Worm (Caenorhabditis elegans) whole organism, young adult: ENCODE data around the gene istr-1.
A peak's percentile ranks its signal among the peaks of the same experiment; 100 is the strongest.

Experiments
- C06A6.2 ChIP-seq: fragments of 200-800 bp; sonication (Bioruptor generic); conservative IDR thresholded peaks from 2 replicates; pipeline ENCODE4 v1.3.6; 2022; ENCODE audit warnings: missing genetic modification characterization, missing compliant biosample characterization
- D2030.7 ChIP-seq: fragments of 200-800 bp; sonication (Bioruptor generic); IDR thresholded peaks from 2 replicates; pipeline ENCODE4 v1.3.6; 2022; ENCODE audit warnings: missing genetic modification reagents, missing genetic modification characterization, missing compliant biosample characterization
- F22D6.2 ChIP-seq: sonication (generic microtip); optimal IDR thresholded peaks from 2 replicates; lab custom pipeline; 2016; ENCODE audit warnings: mild to moderate bottlenecking, missing genetic modification characterization, missing compliant biosample characterization
- F23B12.7 ChIP-seq: sonication (generic microtip); optimal IDR thresholded peaks from 2 replicates; lab custom pipeline; 2017; ENCODE audit warnings: missing genetic modification characterization, mild to moderate bottlenecking, missing compliant biosample characterization, antibody characterized with exemption, moderate library complexity; ENCODE audit not compliant: insufficient read depth
- F39B2.1 ChIP-seq: fragments of 200-800 bp; sonication (Bioruptor generic); IDR thresholded peaks from 2 replicates; pipeline ENCODE4 v1.3.6; 2022; ENCODE audit warnings: missing genetic modification reagents, missing genetic modification characterization, missing compliant biosample characterization
- T07F8.4 ChIP-seq: sonication (generic microtip); optimal IDR thresholded peaks from 2 replicates; lab custom pipeline; 2016; ENCODE audit warnings: mild to moderate bottlenecking, missing genetic modification characterization, moderate library complexity, missing compliant biosample characterization
- Y53F4B.3 ChIP-seq: fragments of 200-800 bp; sonication (Bioruptor generic); IDR thresholded peaks from 2 replicates; pipeline ENCODE4 v1.3.6; 2022; ENCODE audit warnings: missing genetic modification reagents, missing genetic modification characterization, missing compliant biosample characterization
- Y53G8AR.9 ChIP-seq: fragments of 200-800 bp; sonication (Bioruptor generic); conservative IDR thresholded peaks from 2 replicates; pipeline ENCODE4 v1.3.6; 2022; ENCODE audit warnings: missing genetic modification reagents, missing genetic modification characterization, missing compliant biosample characterization
- Y56A3A.18 ChIP-seq: fragments of 200-800 bp; sonication (Bioruptor generic); IDR thresholded peaks from 2 replicates; pipeline ENCODE4 v1.3.6; 2022; ENCODE audit warnings: missing genetic modification reagents, missing genetic modification characterization, missing compliant biosample characterization
- Y67H2A.10 ChIP-seq: fragments of 200-800 bp; sonication (Bioruptor generic); conservative IDR thresholded peaks from 2 replicates; pipeline ENCODE4 v1.3.6; 2022; ENCODE audit warnings: missing genetic modification reagents, missing genetic modification characterization, missing compliant biosample characterization
- attf-5 ChIP-seq: fragments of 200-800 bp; sonication (Bioruptor generic); optimal IDR thresholded peaks from 2 replicates; lab custom pipeline; 2018; ENCODE audit warnings: mild to moderate bottlenecking, missing genetic modification characterization, missing compliant biosample characterization
- cebp-1 ChIP-seq, 2 experiments: fragments of 200-800 bp in 1 of 2; sonication (Bioruptor generic) in 1 of 2; sonication (generic microtip) in 1 of 2; IDR thresholded peaks in 1 of 2; optimal IDR thresholded peaks in 1 of 2; 2 replicates each; pipeline versions ENCODE4 v1.3.6 to Lab custom; 2017 to 2022; ENCODE audit warnings: missing compliant biosample characterization in 2 of 2, missing genetic modification characterization in 2 of 2, mild to moderate bottlenecking in 1 of 2, missing genetic modification reagents in 1 of 2, moderate library complexity in 1 of 2
- chd-7 ChIP-seq: sonication (generic microtip); optimal IDR thresholded peaks from 2 replicates; lab custom pipeline; 2016; ENCODE audit warnings: mild to moderate bottlenecking, missing genetic modification characterization, moderate library complexity, missing compliant biosample characterization
- die-1 ChIP-seq: sonication (generic microtip); optimal IDR thresholded peaks from 2 replicates; lab custom pipeline; 2016; ENCODE audit warnings: missing genotype, mild to moderate bottlenecking, missing genetic modification characterization, missing compliant biosample characterization
- egl-18 ChIP-seq: fragments of 200-800 bp; sonication (Bioruptor generic); IDR thresholded peaks from 2 replicates; pipeline ENCODE4 v1.3.6; 2022; ENCODE audit warnings: missing genetic modification reagents, missing genetic modification characterization, missing compliant biosample characterization
- ekl-4 ChIP-seq: fragments of 200-800 bp; sonication (Bioruptor generic); IDR thresholded peaks from 2 replicates; pipeline ENCODE4 v1.3.6; 2022; ENCODE audit warnings: missing genetic modification reagents, missing genetic modification characterization, missing compliant biosample characterization
- fkh-3 ChIP-seq: sonication (generic microtip); optimal IDR thresholded peaks from 2 replicates; lab custom pipeline; 2016; ENCODE audit warnings: mild to moderate bottlenecking, missing genetic modification characterization, missing compliant biosample characterization
- hmg-1.2 ChIP-seq: fragments of 200-800 bp; sonication (Bioruptor generic); IDR thresholded peaks from 2 replicates; pipeline ENCODE4 v1.3.6; 2022; ENCODE audit warnings: missing genetic modification reagents, missing genetic modification characterization, missing compliant biosample characterization
- hmg-20 ChIP-seq: fragments of 200-800 bp; sonication (Bioruptor generic); IDR thresholded peaks from 2 replicates; pipeline ENCODE4 v1.3.6; 2022; ENCODE audit warnings: missing genetic modification reagents, missing genetic modification characterization, missing compliant biosample characterization
- hsf-1 ChIP-seq: fragments of 200-800 bp; sonication (Bioruptor generic); IDR thresholded peaks from 2 replicates; pipeline ENCODE4 v1.3.6; 2022; ENCODE audit warnings: missing genetic modification reagents, missing genetic modification characterization, missing compliant biosample characterization
- lsy-27 ChIP-seq: sonication (generic microtip); optimal IDR thresholded peaks from 2 replicates; lab custom pipeline; 2017; ENCODE audit warnings: missing genetic modification characterization, mild to moderate bottlenecking, missing compliant biosample characterization, antibody characterized with exemption, missing genotype, borderline replicate concordance; ENCODE audit not compliant: insufficient read depth
- madf-10 ChIP-seq: sonication (generic microtip); optimal IDR thresholded peaks from 2 replicates; lab custom pipeline; 2016; ENCODE audit warnings: mild to moderate bottlenecking, missing genetic modification characterization, missing compliant biosample characterization
- madf-8 ChIP-seq: fragments of 200-800 bp; sonication (Bioruptor generic); conservative IDR thresholded peaks from 2 replicates; pipeline ENCODE4 v1.3.6; 2022; ENCODE audit warnings: missing genetic modification reagents, missing genetic modification characterization, missing compliant biosample characterization
- nhr-80 ChIP-seq: sonication (generic microtip); optimal IDR thresholded peaks from 2 replicates; lab custom pipeline; 2016; ENCODE audit warnings: missing genetic modification characterization, missing compliant biosample characterization
- pbrm-1 ChIP-seq: fragments of 200-800 bp; sonication (Bioruptor generic); IDR thresholded peaks from 2 replicates; pipeline ENCODE4 v1.3.6; 2022; ENCODE audit warnings: missing genetic modification reagents, missing genetic modification characterization, missing compliant biosample characterization
- rec-8 ChIP-seq, 2 experiments: sonication (generic microtip); optimal IDR thresholded peaks; 2 replicates each; lab custom pipeline; 2016; ENCODE audit warnings: mild to moderate bottlenecking in 2 of 2, missing genetic modification characterization in 2 of 2, missing genetic modification reagents in 2 of 2, missing genotype in 2 of 2, missing biosample characterization in 1 of 2, missing compliant biosample characterization in 1 of 2, moderate library complexity in 1 of 2
- tbp1 ChIP-seq: fragments of 200-800 bp; sonication (Bioruptor generic); optimal IDR thresholded peaks from 2 replicates; lab custom pipeline; 2018; ENCODE audit warnings: mild to moderate bottlenecking, missing genetic modification characterization, missing compliant biosample characterization
- tlf-1 ChIP-seq: fragments of 200-800 bp; sonication (Bioruptor generic); optimal IDR thresholded peaks from 2 replicates; lab custom pipeline; 2018; ENCODE audit warnings: mild to moderate bottlenecking, missing genetic modification characterization, missing compliant biosample characterization
- unc-130 ChIP-seq: sonication (generic microtip); optimal IDR thresholded peaks from 2 replicates; lab custom pipeline; 2016; ENCODE audit warnings: missing genetic modification reagents, missing genetic modification characterization, missing compliant biosample characterization
- unc-62 ChIP-seq: fragments of 150-350 bp; optimal IDR thresholded peaks from 2 replicates; lab custom pipeline; 2014; ENCODE audit warnings: missing biosample characterization, missing genetic modification reagents, missing genetic modification characterization
- xnd-1 ChIP-seq: sonication (generic microtip); optimal IDR thresholded peaks from 2 replicates; lab custom pipeline; 2016; ENCODE audit warnings: missing genotype, missing genetic modification reagents, missing genetic modification characterization, missing compliant biosample characterization
- ztf-22 ChIP-seq: fragments of 200-800 bp; sonication (Bioruptor generic); optimal IDR thresholded peaks from 2 replicates; lab custom pipeline; 2018; ENCODE audit warnings: mild to moderate bottlenecking, missing genetic modification characterization, moderate library complexity, missing compliant biosample characterization
- ztf-25 ChIP-seq: fragments of 200-800 bp; sonication (Bioruptor generic); IDR thresholded peaks from 2 replicates; pipeline ENCODE4 v1.3.6; 2022; ENCODE audit warnings: missing genetic modification reagents, missing genetic modification characterization, missing compliant biosample characterization

The istr-1 gene

DNA sequence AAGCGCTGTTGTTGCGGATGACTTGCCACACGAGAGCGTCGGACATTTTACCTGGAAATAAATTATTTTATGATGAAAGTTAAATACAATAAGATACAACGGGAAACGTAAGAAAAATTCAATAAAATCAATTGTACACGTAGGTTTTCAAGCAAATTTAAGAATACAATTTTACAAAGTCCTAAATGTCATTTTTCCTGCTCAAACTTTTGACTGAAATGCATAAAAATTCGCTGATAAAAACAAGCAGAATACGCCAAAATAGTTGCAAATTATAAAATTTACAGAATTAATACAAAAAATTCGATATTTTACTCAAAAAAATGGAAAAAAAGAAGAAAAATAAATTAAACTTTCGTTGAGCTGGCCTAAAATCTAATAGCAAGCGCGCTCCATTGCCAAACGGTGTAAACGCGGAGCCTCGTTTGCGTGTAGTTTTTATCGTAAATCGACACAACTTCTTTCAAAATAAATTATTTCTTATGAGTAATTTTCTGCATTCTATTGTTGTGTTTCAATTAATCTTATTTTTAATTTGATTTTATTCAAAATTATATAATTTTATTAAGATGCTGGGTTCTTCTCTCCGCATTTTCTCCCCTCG, 30.5 kb downstream of the istr-1 start, which contains the start of the genes rpl-28 and mrpl-49 (continued):
- TF ChIP-seq tbp1 (GFP tag; lab: Kevin White, UChicago) (peak; percentile 58), cebp-1 (GFP tag; IDR thresholded peaks at IDR 0.05; lab: Robert Waterston, UW) (no peak), cebp-1 (tag; optimal IDR thresholded peaks at IDR 0.05; lab: Kevin White, UChicago) (peak; percentile 68), C06A6.2 (no peak), xnd-1 (no peak), egl-18 (no peak), Y56A3A.18 (no peak), chd-7 (tag; lab: Kevin White, UChicago) (no peak), hmg-20 (GFP tag; lab: Robert Waterston, UW) (no peak), pbrm-1 (GFP tag; lab: Robert Waterston, UW) (no peak), madf-8 (0 out of 2 replicates have a peak, but pooled peaks have one; percentile 4), Y67H2A.10 (no peak), attf-5 (GFP tag; lab: Kevin White, UChicago) (peak; percentile 95), tlf-1 (GFP tag; lab: Kevin White, UChicago) (no peak), unc-130 (GFP tag; lab: Kevin White, UChicago) (no peak), hsf-1 (GFP tag; lab: Robert Waterston, UW) (no peak), Y53F4B.3 (GFP tag; lab: Robert Waterston, UW) (no peak), rec-8 (tag; optimal IDR thresholded peaks at IDR 0.05; lab: Kevin White, UChicago) (no peak), D2030.7 (peak; percentile 42; the same call in 1 of the 2 replicates), unc-62 (GFP tag; lab: Kevin White, UChicago) (no peak), ekl-4 (GFP tag; lab: Robert Waterston, UW) (0 out of 2 replicates have a peak, but pooled peaks have one; percentile 34), madf-10 (no peak), ztf-22 (no peak), die-1 (tag; lab: Kevin White, UChicago) (no peak), F39B2.1 (GFP tag; lab: Robert Waterston, UW) (no peak), Y53G8AR.9 (GFP tag; lab: Robert Waterston, UW) (peak; percentile 48; the same call in 1 of the 2 replicates), ztf-25 (GFP tag; lab: Robert Waterston, UW) (no peak), fkh-3 (no peak), F23B12.7 (tag; lab: Kevin White, UChicago) (peak; percentile 91), F22D6.2 (tag; lab: Kevin White, UChicago) (no peak)

DNA sequence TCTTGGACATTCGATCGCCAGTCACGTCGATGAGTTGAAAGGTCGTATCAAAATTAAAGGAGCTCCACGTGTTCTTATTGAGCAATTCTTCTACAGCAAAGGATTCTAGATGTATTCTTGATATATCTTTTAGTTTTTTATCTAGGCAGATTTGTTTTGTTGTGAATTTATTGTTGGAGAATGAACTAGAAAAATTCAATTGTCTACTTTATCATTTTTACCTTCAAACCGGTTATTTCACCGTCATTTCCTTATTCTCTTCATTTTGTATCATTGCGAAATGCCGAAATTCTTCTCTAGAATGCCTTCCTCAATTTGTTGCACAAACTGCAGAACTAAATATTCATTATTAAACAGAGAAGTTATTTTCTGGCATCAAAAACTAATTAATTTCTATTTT, 31.6 kb downstream of the istr-1 start, which contains the start of gene R11D1.10:
Gene R11D1.10, plus strand, starts transcription at position 301 of the 400 bp plus-strand sequence.
- TF ChIP-seq lsy-27 (tag; lab: Kevin White, UChicago) (no peak), T07F8.4 (tag; lab: Kevin White, UChicago) (no peak), hmg-1.2 (GFP tag; lab: Robert Waterston, UW) (no peak)

DNA sequence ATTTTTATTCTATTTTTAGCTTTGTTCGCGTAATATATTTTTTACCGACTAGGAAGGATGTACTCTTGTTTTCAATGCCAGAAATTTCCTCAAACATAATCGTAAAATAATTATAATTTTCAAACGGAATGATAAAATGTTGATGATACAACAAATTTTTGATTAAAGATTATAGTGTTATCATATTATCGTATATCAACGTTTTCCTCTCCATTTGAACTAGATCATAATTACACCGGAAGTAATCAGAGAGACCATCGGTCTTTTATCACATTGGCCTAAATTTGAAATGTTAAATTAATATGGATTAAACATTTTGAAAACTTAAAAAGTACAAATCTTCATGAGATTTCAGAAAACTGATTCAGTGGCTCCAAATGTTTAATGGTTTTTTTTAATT, 35.1 kb downstream of the istr-1 start:
- TF ChIP-seq T07F8.4 (tag; lab: Kevin White, UChicago): no peak
- peak; percentile 5 for TF ChIP-seq nhr-80 (tag; lab: Kevin White, UChicago)
